Worm (Caenorhabditis elegans) whole organism, L1 larva: ENCODE data around the gene fkh-9.

Experiments used
- C34B4.2 ChIP-seq: sonication (generic microtip); optimal IDR thresholded peaks from 2 replicates; lab custom pipeline; 2017; ENCODE audit warnings: mild to moderate bottlenecking, missing genetic modification characterization, missing compliant biosample characterization
- F16B12.6 ChIP-seq: fragments of 150-350 bp; optimal IDR thresholded peaks from 2 replicates; lab custom pipeline; 2014; ENCODE audit warnings: missing biosample characterization, missing genetic modification characterization
- Y116A8C.19 ChIP-seq: sonication (generic microtip); optimal IDR thresholded peaks from 2 replicates; lab custom pipeline; 2016; ENCODE audit warnings: missing compliant biosample characterization, missing genetic modification characterization, borderline replicate concordance
- aly-2 ChIP-seq: fragments of 150-350 bp; optimal IDR thresholded peaks from 2 replicates; lab custom pipeline; 2014; ENCODE audit warnings: missing biosample characterization, missing genetic modification characterization
- ama-1 ChIP-seq: fragments of 150-350 bp; optimal IDR thresholded peaks from 2 replicates; lab custom pipeline; 2014
- ceh-63 ChIP-seq: fragments of 200-800 bp; sonication (Bioruptor generic); optimal IDR thresholded peaks from 2 replicates; lab custom pipeline; 2018; ENCODE audit warnings: mild to moderate bottlenecking, missing genetic modification characterization, missing compliant biosample characterization
- ceh-8 ChIP-seq: fragments of 200-800 bp; sonication (Bioruptor generic); optimal IDR thresholded peaks from 2 replicates; lab custom pipeline; 2018; ENCODE audit warnings: mild to moderate bottlenecking, missing genetic modification characterization, moderate library complexity, missing compliant biosample characterization
- ceh-82 ChIP-seq, 3 experiments: fragments of 150-350 bp in 1 of 3; sonication (generic microtip) in 2 of 3; optimal IDR thresholded peaks; 2 replicates each; lab custom pipeline; 2014 to 2017; ENCODE audit warnings: missing biosample characterization in 3 of 3, missing genetic modification characterization in 3 of 3
- ceh-88 ChIP-seq: fragments of 200-800 bp; sonication (Bioruptor generic); IDR thresholded peaks from 2 replicates; pipeline ENCODE4 v1.3.6; 2022; ENCODE audit warnings: missing genetic modification characterization, missing compliant biosample characterization
- dsc-1 ChIP-seq: sonication (generic microtip); optimal IDR thresholded peaks from 2 replicates; lab custom pipeline; 2016; ENCODE audit warnings: mild to moderate bottlenecking, missing genetic modification characterization, missing compliant biosample characterization
- efl-1 ChIP-seq, 4 experiments: fragments of 150-350 bp; optimal IDR thresholded peaks in 3 of 4; peaks in 1 of 4; 1 replicate in 1 of 4; 2 replicates in 3 of 4; lab custom pipeline; 2014; ENCODE audit warnings: missing biosample characterization in 2 of 4, missing genetic modification characterization in 2 of 4, missing genetic modification reagents in 2 of 4
- egl-13 ChIP-seq: sonication (generic microtip); optimal IDR thresholded peaks from 2 replicates; lab custom pipeline; 2016; ENCODE audit warnings: missing genotype, missing genetic modification reagents, missing genetic modification characterization, missing compliant biosample characterization
- elt-2 ChIP-seq: sonication (generic microtip); optimal IDR thresholded peaks from 2 replicates; lab custom pipeline; 2016; ENCODE audit warnings: missing genetic modification characterization, mild to moderate bottlenecking, inconsistent platforms, missing compliant biosample characterization, missing genetic modification reagents
- ets-5 ChIP-seq: fragments of 200-800 bp; sonication (Bioruptor generic); IDR thresholded peaks from 2 replicates; pipeline ENCODE4 v1.3.6; 2022; ENCODE audit warnings: missing genetic modification characterization, missing compliant biosample characterization
- grh-1 ChIP-seq: fragments of 200-800 bp; sonication (Bioruptor generic); IDR thresholded peaks from 2 replicates; pipeline ENCODE4 v1.3.6; 2022; ENCODE audit warnings: missing genetic modification reagents, missing genetic modification characterization, missing compliant biosample characterization
- hlh-17 ChIP-seq: fragments of 200-800 bp; sonication (Bioruptor generic); optimal IDR thresholded peaks from 2 replicates; lab custom pipeline; 2018; ENCODE audit warnings: missing genetic modification characterization, mild to moderate bottlenecking, missing compliant biosample characterization, moderate library complexity, borderline replicate concordance
- hlh-4 ChIP-seq: sonication (generic microtip); optimal IDR thresholded peaks from 2 replicates; lab custom pipeline; 2016; ENCODE audit warnings: mild to moderate bottlenecking, missing genetic modification characterization, missing compliant biosample characterization
- hpl-2 ChIP-seq: fragments of 150-350 bp; optimal IDR thresholded peaks from 2 replicates; lab custom pipeline; 2014; ENCODE audit warnings: missing biosample characterization, missing genetic modification reagents, missing genetic modification characterization
- irx-1 ChIP-seq: sonication (generic microtip); optimal IDR thresholded peaks from 2 replicates; lab custom pipeline; 2016; ENCODE audit warnings: missing genetic modification characterization, missing compliant biosample characterization
- isw-1 ChIP-seq: fragments of 200-800 bp; sonication (Bioruptor generic); IDR thresholded peaks from 2 replicates; pipeline ENCODE4 v1.3.6; 2022; ENCODE audit warnings: missing genetic modification characterization, missing compliant biosample characterization
- jun-1 ChIP-seq: fragments of 150-350 bp; optimal IDR thresholded peaks from 2 replicates; lab custom pipeline; 2014; ENCODE audit warnings: missing biosample characterization, missing genetic modification reagents, missing genetic modification characterization
- lin-14 ChIP-seq: fragments of 200-800 bp; sonication (Bioruptor generic); optimal IDR thresholded peaks from 2 replicates; lab custom pipeline; 2018; ENCODE audit warnings: mild to moderate bottlenecking, missing genetic modification characterization, moderate library complexity, missing compliant biosample characterization
- lin-35 ChIP-seq, 2 experiments: fragments of 150-350 bp; optimal IDR thresholded peaks; 2 replicates each; lab custom pipeline; 2014; ENCODE audit warnings: missing biosample characterization in 2 of 2, missing genetic modification characterization in 2 of 2, missing genetic modification reagents in 2 of 2
- lir-3 ChIP-seq: sonication (generic microtip); optimal IDR thresholded peaks from 2 replicates; lab custom pipeline; 2016; ENCODE audit warnings: mild to moderate bottlenecking, missing genetic modification characterization, moderate library complexity, missing compliant biosample characterization; ENCODE audit not compliant: poor library complexity
- lsy-2 ChIP-seq, 2 experiments: fragments of 150-350 bp; optimal IDR thresholded peaks; 2 replicates each; lab custom pipeline; 2014; ENCODE audit warnings: missing biosample characterization in 2 of 2, missing genetic modification characterization in 2 of 2
- mdl-1 ChIP-seq, 2 experiments: fragments of 150-350 bp; optimal IDR thresholded peaks; 2 replicates each; lab custom pipeline; 2014 to 2017; ENCODE audit warnings: missing biosample characterization in 2 of 2, missing genetic modification characterization in 2 of 2, inconsistent platforms in 1 of 2
- nhr-11 ChIP-seq: fragments of 150-350 bp; optimal IDR thresholded peaks from 2 replicates; lab custom pipeline; 2014; ENCODE audit warnings: missing biosample characterization, missing genetic modification characterization
- nhr-19 ChIP-seq: fragments of 200-800 bp; sonication (Bioruptor generic); conservative IDR thresholded peaks from 2 replicates; pipeline ENCODE4 v1.3.6; 2022; ENCODE audit warnings: missing genetic modification characterization, missing compliant biosample characterization
- nhr-20 ChIP-seq: sonication (generic microtip); optimal IDR thresholded peaks from 2 replicates; lab custom pipeline; 2016; ENCODE audit warnings: mild to moderate bottlenecking, missing genetic modification characterization, missing compliant biosample characterization
- nhr-71 ChIP-seq: sonication (generic microtip); optimal IDR thresholded peaks from 2 replicates; lab custom pipeline; 2016; ENCODE audit warnings: mild to moderate bottlenecking, missing genetic modification characterization, moderate library complexity, missing compliant biosample characterization
- nhr-76 ChIP-seq: sonication (generic microtip); optimal IDR thresholded peaks from 2 replicates; lab custom pipeline; 2017; ENCODE audit warnings: missing biosample characterization, missing genetic modification characterization
- nhr-77 ChIP-seq: fragments of 150-350 bp; optimal IDR thresholded peaks from 2 replicates; lab custom pipeline; 2014; ENCODE audit warnings: missing biosample characterization, missing genetic modification characterization
- nhr-84 ChIP-seq: sonication (generic microtip); optimal IDR thresholded peaks from 2 replicates; lab custom pipeline; 2017; ENCODE audit warnings: missing biosample characterization, missing genetic modification characterization
- nhr-85 ChIP-seq: sonication (generic microtip); peaks from one replicate; lab custom pipeline; 2016; ENCODE audit warnings: missing genetic modification characterization, inconsistent platforms, missing compliant biosample characterization
- rnt-1 ChIP-seq: sonication (generic microtip); optimal IDR thresholded peaks from 2 replicates; lab custom pipeline; 2016; ENCODE audit warnings: mild to moderate bottlenecking, missing genetic modification characterization, moderate library complexity, missing compliant biosample characterization
- snu-23 ChIP-seq: sonication (generic microtip); optimal IDR thresholded peaks from 2 replicates; lab custom pipeline; 2016; ENCODE audit warnings: missing genetic modification characterization, missing compliant biosample characterization
- tbx-2 ChIP-seq: sonication (generic microtip); optimal IDR thresholded peaks from 2 replicates; lab custom pipeline; 2016; ENCODE audit warnings: missing genetic modification characterization, missing compliant biosample characterization
- tlp-1 ChIP-seq: fragments of 150-350 bp; optimal IDR thresholded peaks from 2 replicates; lab custom pipeline; 2014; ENCODE audit warnings: missing biosample characterization, missing genetic modification characterization
- unc-62 ChIP-seq: fragments of 150-350 bp; optimal IDR thresholded peaks from 2 replicates; lab custom pipeline; 2014; ENCODE audit warnings: missing biosample characterization, missing genetic modification reagents, missing genetic modification characterization
- xbp-1 ChIP-seq: sonication (generic microtip); optimal IDR thresholded peaks from 2 replicates; lab custom pipeline; 2016; ENCODE audit warnings: missing genetic modification characterization, missing compliant biosample characterization
- zip-4 ChIP-seq: fragments of 200-800 bp; sonication (Bioruptor generic); optimal IDR thresholded peaks from 2 replicates; lab custom pipeline; 2018; ENCODE audit warnings: mild to moderate bottlenecking, missing genetic modification characterization, moderate library complexity, missing compliant biosample characterization
- ztf-11 ChIP-seq, 2 experiments: sonication (generic microtip); optimal IDR thresholded peaks; 2 replicates each; lab custom pipeline; 2016 to 2017; ENCODE audit warnings: missing genetic modification characterization in 2 of 2, missing biosample characterization in 1 of 2, missing compliant biosample characterization in 1 of 2
- ztf-4 ChIP-seq: fragments of 150-350 bp; optimal IDR thresholded peaks from 2 replicates; lab custom pipeline; 2014; ENCODE audit warnings: missing biosample characterization, missing genetic modification characterization

fkh-9 gene

DNA sequence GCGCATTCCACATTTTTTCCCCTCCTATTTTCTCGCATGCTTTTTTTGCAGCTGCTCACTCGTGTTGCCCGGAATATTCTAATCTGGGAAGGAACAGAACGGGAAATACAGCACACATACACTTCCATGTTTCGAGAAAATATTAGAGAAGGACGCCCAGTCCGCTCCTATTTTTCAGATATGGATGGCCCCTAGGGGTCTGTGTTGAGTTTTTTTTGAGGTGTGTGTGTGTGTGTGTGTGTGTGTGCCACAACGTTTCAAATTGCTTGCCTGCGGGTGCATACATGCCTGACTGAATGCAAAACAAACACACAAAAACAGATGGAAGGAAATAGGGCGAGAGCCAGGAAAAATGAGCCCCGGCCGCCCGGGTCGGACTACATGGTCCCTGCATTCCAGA lies 5.2 kb downstream of the fkh-9 start:
- TF ChIP-seq dsc-1 (tag; lab: Kevin White, UChicago) (peak; percentile 3), tlp-1 (tag; lab: Kevin White, UChicago) (no peak), efl-1 (optimal IDR thresholded peaks at IDR 0.05; lab: Kevin White, UChicago) (no peak), efl-1 (GFP tag; optimal IDR thresholded peaks at IDR 0.05 in 1 of 2; lab: Kevin White, UChicago) (peak in 1 of 2 experiments; percentile 30), isw-1 (no peak), lin-14 (GFP tag; lab: Kevin White, UChicago) (peak; percentile 12), jun-1 (tag; lab: Kevin White, UChicago) (no peak), nhr-84 (tag; lab: Kevin White, UChicago) (no peak), nhr-77 (no peak), aly-2 (no peak), lin-35 (GFP tag; optimal IDR thresholded peaks at IDR 0.05; lab: Kevin White, UChicago) (no peak), hpl-2 (GFP tag; lab: Kevin White, UChicago) (no peak), zip-4 (GFP tag; lab: Kevin White, UChicago) (no peak), ceh-8 (GFP tag; lab: Kevin White, UChicago) (no peak), ets-5 (no peak)

DNA sequence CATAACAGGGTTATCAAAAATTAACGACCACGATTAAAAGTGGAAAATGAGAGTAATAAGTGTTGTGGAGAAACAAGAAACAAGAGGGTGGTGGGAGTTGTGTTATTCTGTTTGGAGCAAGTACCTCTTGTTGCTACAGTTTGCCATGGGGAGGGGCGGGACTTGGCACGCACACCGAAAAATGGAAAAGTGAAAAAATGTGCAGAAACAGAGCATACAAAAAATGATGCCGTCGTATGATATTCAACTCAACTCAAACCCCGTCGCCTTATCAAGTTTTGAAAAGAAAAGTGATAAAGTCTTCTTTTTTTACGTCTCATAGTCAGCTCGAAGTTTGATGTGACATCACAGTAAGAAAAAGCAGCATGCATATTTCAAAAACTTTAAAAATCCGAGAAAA lies 6.1 kb downstream of the fkh-9 start:
- TF ChIP-seq ceh-8 (GFP tag; lab: Kevin White, UChicago) (no peak), efl-1 (optimal IDR thresholded peaks at IDR 0.05; lab: Kevin White, UChicago) (no peak), efl-1 (GFP tag; optimal IDR thresholded peaks at IDR 0.05 in 1 of 2; lab: Kevin White, UChicago) (peak in 1 of 2 experiments; percentile 80), elt-2 (peak; percentile 50), C34B4.2 (no peak), grh-1 (GFP tag; lab: Robert Waterston, UW) (no peak), nhr-71 (tag; lab: Kevin White, UChicago) (peak; percentile 12), ceh-63 (GFP tag; lab: Kevin White, UChicago) (no peak), egl-13 (tag; lab: Kevin White, UChicago) (no peak), dsc-1 (tag; lab: Kevin White, UChicago) (no peak), jun-1 (tag; lab: Kevin White, UChicago) (peak; percentile 29), lin-35 (GFP tag; optimal IDR thresholded peaks at IDR 0.05; lab: Kevin White, UChicago) (peak in 1 of 2 experiments; percentile 29), ztf-4 (no peak), lir-3 (tag; lab: Kevin White, UChicago) (no peak)

DNA sequence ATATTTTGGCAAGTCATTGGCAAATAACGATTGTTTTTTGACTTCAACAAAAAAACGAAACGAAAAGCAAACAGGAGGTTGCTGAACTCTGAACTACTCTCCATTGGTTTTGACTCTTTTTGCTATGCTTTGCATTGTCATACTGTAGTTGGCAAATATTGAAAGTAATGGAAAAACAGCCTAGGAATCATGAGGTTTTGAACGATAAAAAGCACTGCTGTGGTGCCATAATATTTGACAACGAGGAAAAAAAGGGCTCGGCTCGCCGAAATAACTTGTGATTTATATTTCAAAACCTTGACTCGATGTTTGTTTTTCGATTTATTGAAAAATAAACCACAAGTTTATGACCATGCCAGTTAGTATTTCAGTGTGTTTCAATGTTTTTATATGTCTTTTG lies 7.1 kb downstream of the fkh-9 start:
- peak in 1 of 2 experiments; percentile 66 for TF ChIP-seq lsy-2 (tag; optimal IDR thresholded peaks at IDR 0.05; lab: Kevin White, UChicago)
- TF ChIP-seq rnt-1 (tag; lab: Kevin White, UChicago), result no peak
- peak; percentile 48 for TF ChIP-seq nhr-77
- TF ChIP-seq tbx-2 (tag; lab: Kevin White, UChicago), result peak; percentile 38
- TF ChIP-seq efl-1 (optimal IDR thresholded peaks at IDR 0.05; lab: Kevin White, UChicago), result no peak
- peak in 1 of 2 experiments; percentile 66 for TF ChIP-seq efl-1 (GFP tag; optimal IDR thresholded peaks at IDR 0.05 in 1 of 2; lab: Kevin White, UChicago)
- TF ChIP-seq lin-14 (GFP tag; lab: Kevin White, UChicago), result peak; percentile 45
- TF ChIP-seq nhr-20 (tag; lab: Kevin White, UChicago), result peak; percentile 36
- TF ChIP-seq nhr-19 (GFP tag; lab: Robert Waterston, UW), result no peak
- peak; percentile 40 for TF ChIP-seq irx-1 (tag; lab: Kevin White, UChicago)
- no peak for TF ChIP-seq unc-62 (GFP tag; lab: Kevin White, UChicago)
- no peak for TF ChIP-seq nhr-76 (tag; lab: Kevin White, UChicago)

DNA sequence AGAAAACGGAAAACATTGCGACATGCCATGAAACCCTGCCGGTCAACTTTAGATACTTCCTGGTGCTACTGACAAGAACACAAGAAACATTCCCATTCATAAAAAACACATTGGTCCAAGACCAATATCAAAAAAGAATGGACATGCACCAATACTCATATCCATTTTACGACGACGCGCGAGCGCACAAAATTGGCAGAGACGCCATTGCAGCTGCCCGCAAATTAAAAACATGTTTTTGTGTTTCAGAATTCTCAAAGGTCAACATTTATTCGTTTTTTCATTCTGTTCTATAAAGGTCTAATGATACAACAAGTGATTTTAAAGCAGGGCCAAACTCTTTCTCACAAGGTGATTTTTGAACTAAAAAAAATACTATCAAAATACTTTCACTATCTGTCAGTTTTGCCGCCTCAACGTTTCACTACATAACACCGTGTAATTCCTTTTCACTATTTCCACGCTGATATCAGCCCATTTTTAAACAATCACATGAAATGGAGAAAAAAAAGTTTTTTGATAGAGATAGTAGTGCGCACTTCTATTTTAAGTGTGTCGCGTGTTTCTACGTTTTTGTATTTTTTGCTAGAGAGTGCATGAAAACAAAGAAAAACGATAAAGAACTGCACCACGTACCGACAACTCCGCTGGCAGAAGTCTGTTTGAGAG lies 7.8 kb downstream of the fkh-9 start:
- no peak for TF ChIP-seq ztf-11 (tag; optimal IDR thresholded peaks at IDR 0.05; lab: Kevin White, UChicago)
- TF ChIP-seq ceh-8 (GFP tag; lab: Kevin White, UChicago), result no peak
- peak in 1 of 2 experiments; percentile 35 for TF ChIP-seq mdl-1 (tag; optimal IDR thresholded peaks at IDR 0.05; lab: Kevin White, UChicago)
- TF ChIP-seq hlh-4 (tag; lab: Kevin White, UChicago), result no peak
- TF ChIP-seq ama-1 (lab: Kevin White, UChicago), result no peak
- no peak for TF ChIP-seq nhr-11 (tag; lab: Kevin White, UChicago)
- TF ChIP-seq xbp-1 (tag; lab: Kevin White, UChicago), result no peak
- no peak for TF ChIP-seq efl-1 (optimal IDR thresholded peaks at IDR 0.05; lab: Kevin White, UChicago)
- TF ChIP-seq efl-1 (GFP tag; optimal IDR thresholded peaks at IDR 0.05 in 1 of 2; lab: Kevin White, UChicago), result no peak
- TF ChIP-seq grh-1 (GFP tag; lab: Robert Waterston, UW), result no peak
- TF ChIP-seq ceh-82 (tag; optimal IDR thresholded peaks at IDR 0.05; lab: Kevin White, UChicago), result no peak
- TF ChIP-seq rnt-1 (tag; lab: Kevin White, UChicago), result no peak
- no peak for TF ChIP-seq irx-1 (tag; lab: Kevin White, UChicago)
- peak; percentile 32 for TF ChIP-seq snu-23 (GFP tag; lab: Kevin White, UChicago)
- peak; percentile 84 for TF ChIP-seq elt-2
- no peak for TF ChIP-seq hlh-17 (GFP tag; lab: Kevin White, UChicago)
- peak; percentile 40 for TF ChIP-seq nhr-85
- TF ChIP-seq isw-1, result no peak
- TF ChIP-seq nhr-19 (GFP tag; lab: Robert Waterston, UW), result peak; percentile 3; the same call in 1 of the 2 replicates
- TF ChIP-seq F16B12.6 (tag; lab: Kevin White, UChicago), result no peak
- no peak for TF ChIP-seq Y116A8C.19
- no peak for TF ChIP-seq ceh-88 (GFP tag; lab: Robert Waterston, UW)
